Worm (Caenorhabditis elegans) whole organism, L2 larva: ENCODE measurements around the gene hpo-40.

ENCODE experiments used
- alr-1 ChIP-seq: fragments of 150-350 bp; optimal IDR thresholded peaks from 2 replicates; lab custom pipeline; 2014; ENCODE audit warnings: missing biosample characterization, missing genetic modification characterization
- ama-1 ChIP-seq: fragments of 150-350 bp; optimal IDR thresholded peaks from 2 replicates; lab custom pipeline; 2018; ENCODE audit warnings: inconsistent platforms
- blmp-1 ChIP-seq: sonication (generic microtip); optimal IDR thresholded peaks from 2 replicates; lab custom pipeline; 2017; ENCODE audit warnings: missing genetic modification characterization, mild to moderate bottlenecking, missing compliant biosample characterization, antibody characterized with exemption, moderate library complexity; ENCODE audit not compliant: insufficient read depth
- ceh-16 ChIP-seq: fragments of 150-350 bp; optimal IDR thresholded peaks from 2 replicates; lab custom pipeline; 2014; ENCODE audit warnings: missing biosample characterization, missing genetic modification characterization
- lin-13 ChIP-seq: fragments of 150-350 bp; optimal IDR thresholded peaks from 2 replicates; lab custom pipeline; 2014; ENCODE audit warnings: missing biosample characterization, missing genetic modification reagents, missing genetic modification characterization
- nhr-21 ChIP-seq: fragments of 150-350 bp; optimal IDR thresholded peaks from 2 replicates; lab custom pipeline; 2014; ENCODE audit warnings: missing biosample characterization, missing genetic modification characterization
- nhr-77 ChIP-seq: fragments of 150-350 bp; optimal IDR thresholded peaks from 2 replicates; lab custom pipeline; 2014; ENCODE audit warnings: missing biosample characterization, missing genetic modification characterization
- snpc-4 ChIP-seq: fragments of 150-350 bp; optimal IDR thresholded peaks from 2 replicates; lab custom pipeline; 2014; ENCODE audit warnings: missing biosample characterization, missing genetic modification characterization
- unc-39 ChIP-seq: fragments of 150-350 bp; optimal IDR thresholded peaks from 2 replicates; lab custom pipeline; 2014; ENCODE audit warnings: missing biosample characterization, missing genetic modification characterization
- zag-1 ChIP-seq: fragments of 150-350 bp; optimal IDR thresholded peaks from 2 replicates; lab custom pipeline; 2014; ENCODE audit warnings: missing biosample characterization, missing genetic modification characterization

DNA sequence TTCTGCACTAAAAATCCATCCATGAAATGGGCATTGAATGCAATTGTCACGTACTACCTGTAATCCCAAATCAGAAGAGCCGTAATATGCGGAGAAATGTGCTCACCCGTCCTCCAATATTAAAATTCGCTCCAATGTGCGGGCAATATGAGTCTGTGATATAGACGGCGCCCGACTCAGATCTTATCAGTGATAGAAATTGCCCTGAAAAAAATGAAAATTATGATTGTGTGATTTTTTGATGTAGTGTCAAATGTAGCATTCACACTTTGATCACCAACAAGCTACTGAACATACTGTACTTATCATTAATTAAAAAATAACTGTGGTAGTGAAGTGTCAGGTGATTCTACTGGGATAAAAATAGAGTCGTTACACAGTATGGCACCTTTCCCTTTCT lies 11.9 kb downstream of the hpo-40 start:
- TF ChIP-seq ama-1 (no peak), zag-1 (tag; lab: Kevin White, UChicago) (no peak), nhr-21 (tag; lab: Kevin White, UChicago) (no peak), lin-13 (no peak), nhr-77 (no peak), alr-1 (no peak), snpc-4 (tag; lab: Kevin White, UChicago) (no peak), blmp-1 (tag; lab: Kevin White, UChicago) (no peak), unc-39 (tag; lab: Kevin White, UChicago) (no peak), ceh-16 (no peak)
